Fruit fly (Drosophila melanogaster) whole organism, embryonic: ENCODE data around the gene CG7320.

ENCODE experiments used
- Antp ChIP-seq: fragments of 200-800 bp; sonication (Bioruptor generic); optimal IDR thresholded peaks from 3 replicates; lab custom pipeline; 2016; ENCODE audit warnings: missing biosample characterization, missing genetic modification characterization
- CG11695 ChIP-seq: fragments of 200-800 bp; sonication (Bioruptor generic); IDR thresholded peaks from 3 replicates; pipeline ENCODE4 v1.3.6; 2022; ENCODE audit warnings: missing biosample characterization, missing genetic modification characterization
- CG12219 ChIP-seq: fragments of 200-800 bp; sonication (Bioruptor generic); optimal IDR thresholded peaks from 3 replicates; lab custom pipeline; 2018; ENCODE audit warnings: missing biosample characterization, mild to moderate bottlenecking, missing genetic modification characterization
- CG12744 ChIP-seq: fragments of 200-800 bp; sonication (Bioruptor generic); optimal IDR thresholded peaks from 2 replicates; lab custom pipeline; 2016; ENCODE audit warnings: missing biosample characterization, missing genetic modification characterization
- CG13894 ChIP-seq: fragments of 200-800 bp; sonication (Bioruptor generic); optimal IDR thresholded peaks from 3 replicates; lab custom pipeline; 2018; ENCODE audit warnings: missing biosample characterization, mild to moderate bottlenecking, missing genetic modification characterization, moderate library complexity
- CG14050 ChIP-seq: fragments of 200-800 bp; sonication (Bioruptor generic); IDR thresholded peaks from 3 replicates; pipeline ENCODE4 v1.3.6; 2022; ENCODE audit warnings: missing biosample characterization, missing genetic modification characterization
- CG14710 ChIP-seq: fragments of 200-800 bp; sonication (Bioruptor generic); optimal IDR thresholded peaks from 3 replicates; lab custom pipeline; 2019; ENCODE audit warnings: missing biosample characterization, mild to moderate bottlenecking, missing genetic modification characterization, moderate library complexity
- CG15479 ChIP-seq: fragments of 200-800 bp; sonication (Bioruptor generic); optimal IDR thresholded peaks from 3 replicates; lab custom pipeline; 2019; ENCODE audit warnings: missing biosample characterization, mild to moderate bottlenecking, missing genetic modification characterization, moderate library complexity
- CG15601 ChIP-seq: fragments of 200-800 bp; sonication (Bioruptor generic); optimal IDR thresholded peaks from 3 replicates; lab custom pipeline; 2019; ENCODE audit warnings: missing biosample characterization, mild to moderate bottlenecking, missing genetic modification characterization, moderate library complexity
- CG1603 ChIP-seq: fragments of 200-800 bp; sonication (Bioruptor generic); optimal IDR thresholded peaks from 2 replicates; lab custom pipeline; 2019; ENCODE audit warnings: missing biosample characterization, mild to moderate bottlenecking, missing genetic modification characterization, moderate library complexity
- CG18476 ChIP-seq: fragments of 200-800 bp; sonication (Bioruptor generic); optimal IDR thresholded peaks from 2 replicates; lab custom pipeline; 2016; ENCODE audit warnings: missing biosample characterization, mild to moderate bottlenecking, missing genetic modification characterization
- CG33213 ChIP-seq: fragments of 200-800 bp; sonication (Bioruptor generic); optimal IDR thresholded peaks from 3 replicates; lab custom pipeline; 2016; ENCODE audit warnings: missing biosample characterization, missing genetic modification characterization
- CG4282 ChIP-seq: fragments of 200-800 bp; sonication (Bioruptor generic); optimal IDR thresholded peaks from 2 replicates; lab custom pipeline; 2016; ENCODE audit warnings: missing biosample characterization, missing genetic modification characterization
- CG9215 ChIP-seq: fragments of 200-800 bp; sonication (Bioruptor generic); IDR thresholded peaks from 2 replicates; pipeline ENCODE4 v1.3.6; 2022; ENCODE audit warnings: missing biosample characterization, missing genetic modification characterization
- CG9437 ChIP-seq: fragments of 200-800 bp; sonication (Bioruptor generic); optimal IDR thresholded peaks from 2 replicates; lab custom pipeline; 2018; ENCODE audit warnings: missing biosample characterization, mild to moderate bottlenecking, missing genetic modification characterization
- CG9932 ChIP-seq: fragments of 200-800 bp; sonication (Bioruptor generic); IDR thresholded peaks from 2 replicates; pipeline ENCODE4 v1.3.6; 2022; ENCODE audit warnings: missing biosample characterization, missing genetic modification characterization
- D ChIP-seq, 2 experiments: fragments of 200-800 bp in 1 of 2; fragments of >200 bp in 1 of 2; sonication (Bioruptor generic) in 1 of 2; optimal IDR thresholded peaks; 2 replicates in 1 of 2; 3 replicates in 1 of 2; lab custom pipeline; 2017; ENCODE audit warnings: mild to moderate bottlenecking in 1 of 2, missing biosample characterization in 1 of 2, missing genetic modification characterization in 1 of 2, missing genetic modification reagents in 1 of 2
- Dbx ChIP-seq: fragments of 200-800 bp; sonication (Bioruptor generic); IDR thresholded peaks from 3 replicates; pipeline ENCODE4 v1.3.6; 2022; ENCODE audit warnings: missing biosample characterization, missing genetic modification characterization
- Dek ChIP-seq: fragments of 200-800 bp; sonication (Bioruptor generic); optimal IDR thresholded peaks from 3 replicates; lab custom pipeline; 2019; ENCODE audit warnings: missing biosample characterization, mild to moderate bottlenecking, missing genetic modification characterization, moderate library complexity
- Doc2 ChIP-seq: fragments of 200-800 bp; sonication (Bioruptor generic); IDR thresholded peaks from 2 replicates; pipeline ENCODE4 v1.3.6; 2022; ENCODE audit warnings: missing biosample characterization, missing genetic modification characterization
- E2f2 ChIP-seq: fragments of 200-800 bp; sonication (Bioruptor generic); IDR thresholded peaks from 2 replicates; pipeline ENCODE4 v1.3.6; 2022; ENCODE audit warnings: missing biosample characterization, missing genetic modification characterization
- HLH4C ChIP-seq: fragments of 200-800 bp; sonication (Bioruptor generic); IDR thresholded peaks from 3 replicates; pipeline ENCODE4 v1.3.6; 2022; ENCODE audit warnings: missing biosample characterization, missing genetic modification characterization; ENCODE audit not compliant: partially characterized antibody
- HLHmδ ChIP-seq: fragments of 200-800 bp; sonication (Bioruptor generic); optimal IDR thresholded peaks from 2 replicates; lab custom pipeline; 2018; ENCODE audit warnings: missing biosample characterization, mild to moderate bottlenecking, missing genetic modification characterization, moderate library complexity
- Hr51 ChIP-seq, 2 experiments: fragments of 200-800 bp; sonication (Bioruptor generic); optimal IDR thresholded peaks; 2 replicates in 1 of 2; 3 replicates in 1 of 2; lab custom pipeline; 2016 to 2018; ENCODE audit warnings: missing biosample characterization in 2 of 2, missing genetic modification characterization in 2 of 2, mild to moderate bottlenecking in 1 of 2, moderate library complexity in 1 of 2
- Mes4 ChIP-seq: fragments of 200-800 bp; sonication (Bioruptor generic); optimal IDR thresholded peaks from 2 replicates; lab custom pipeline; 2016; ENCODE audit warnings: missing biosample characterization, missing genetic modification characterization
- Ravus ChIP-seq: fragments of 200-800 bp; sonication (Bioruptor generic); IDR thresholded peaks from 2 replicates; pipeline ENCODE4 v1.3.6; 2022; ENCODE audit warnings: missing biosample characterization, missing genetic modification characterization
- Sin3A ChIP-seq: fragments of >200 bp; optimal IDR thresholded peaks from 2 replicates; lab custom pipeline; 2018
- Six4 ChIP-seq: fragments of 200-800 bp; sonication (Bioruptor generic); optimal IDR thresholded peaks from 2 replicates; lab custom pipeline; 2016; ENCODE audit warnings: missing biosample characterization, missing genetic modification characterization
- Sry-β ChIP-seq: fragments of 200-800 bp; sonication (Bioruptor generic); optimal IDR thresholded peaks from 2 replicates; lab custom pipeline; 2018; ENCODE audit warnings: missing biosample characterization, mild to moderate bottlenecking, missing genetic modification characterization, moderate library complexity
- TFAM ChIP-seq: fragments of 200-800 bp; sonication (Bioruptor generic); optimal IDR thresholded peaks from 2 replicates; lab custom pipeline; 2017; ENCODE audit warnings: missing biosample characterization, missing genetic modification characterization, inconsistent platforms
- ac ChIP-seq: fragments of 200-800 bp; sonication (Bioruptor generic); optimal IDR thresholded peaks from 3 replicates; lab custom pipeline; 2017; ENCODE audit warnings: missing biosample characterization, mild to moderate bottlenecking, missing genetic modification characterization
- bowl ChIP-seq: fragments of 200-800 bp; sonication (Bioruptor generic); IDR thresholded peaks from 2 replicates; pipeline ENCODE4 v1.3.6; 2022; ENCODE audit warnings: missing biosample characterization, missing genetic modification characterization
- bsh ChIP-seq, 2 experiments: fragments of 200-800 bp; sonication (Bioruptor generic); optimal IDR thresholded peaks; 2 replicates each; lab custom pipeline; 2017 to 2018; ENCODE audit warnings: mild to moderate bottlenecking in 2 of 2, missing biosample characterization in 2 of 2, missing genetic modification characterization in 2 of 2, moderate library complexity in 1 of 2
- cg ChIP-seq: fragments of 200-800 bp; sonication (Bioruptor generic); optimal IDR thresholded peaks from 3 replicates; lab custom pipeline; 2019; ENCODE audit warnings: missing biosample characterization, mild to moderate bottlenecking, missing genetic modification characterization, moderate library complexity
- chm ChIP-seq: fragments of 200-800 bp; sonication (Bioruptor generic); IDR thresholded peaks from 2 replicates; pipeline ENCODE4 v1.3.6; 2022; ENCODE audit warnings: missing biosample characterization, missing genetic modification characterization
- exex ChIP-seq: fragments of 200-800 bp; sonication (Bioruptor generic); optimal IDR thresholded peaks from 4 replicates; lab custom pipeline; 2018; ENCODE audit warnings: missing biosample characterization, mild to moderate bottlenecking, missing genetic modification characterization, moderate library complexity
- fd102C ChIP-seq: fragments of 200-800 bp; sonication (Bioruptor generic); optimal IDR thresholded peaks from 2 replicates; lab custom pipeline; 2018; ENCODE audit warnings: missing biosample characterization, mild to moderate bottlenecking, missing genetic modification characterization, moderate library complexity
- fru ChIP-seq: fragments of >200 bp; optimal IDR thresholded peaks from 2 replicates; lab custom pipeline; 2017
- ham ChIP-seq: fragments of 200-800 bp; sonication (Bioruptor generic); IDR thresholded peaks from 2 replicates; pipeline ENCODE4 v1.3.6; 2022; ENCODE audit warnings: missing biosample characterization, missing genetic modification characterization
- ind ChIP-seq: fragments of 200-800 bp; sonication (Bioruptor generic); optimal IDR thresholded peaks from 3 replicates; lab custom pipeline; 2016; ENCODE audit warnings: missing biosample characterization, missing genetic modification characterization
- jigr1 ChIP-seq: fragments of 200-800 bp; sonication (Bioruptor generic); IDR thresholded peaks from 3 replicates; pipeline ENCODE4 v1.3.6; 2022; ENCODE audit warnings: missing biosample characterization, missing genetic modification characterization
- nerfin-2 ChIP-seq: fragments of 200-800 bp; sonication (Bioruptor generic); IDR thresholded peaks from 2 replicates; pipeline ENCODE4 v1.3.6; 2022; ENCODE audit warnings: missing biosample characterization, missing genetic modification characterization; ENCODE audit not compliant: partially characterized antibody
- org-1 ChIP-seq: fragments of 200-800 bp; sonication (Bioruptor generic); optimal IDR thresholded peaks from 2 replicates; lab custom pipeline; 2017; ENCODE audit warnings: missing biosample characterization, missing genetic modification characterization
- pho ChIP-seq: fragments of 200-800 bp; sonication (Bioruptor generic); optimal IDR thresholded peaks from 2 replicates; lab custom pipeline; 2016; ENCODE audit warnings: missing biosample characterization, missing genetic modification characterization
- prd ChIP-seq, 3 experiments: fragments of >200 bp in 2 of 3; fragments of 200-800 bp in 1 of 3; sonication (Bioruptor generic) in 1 of 3; optimal IDR thresholded peaks in 2 of 3; IDR thresholded peaks in 1 of 3; 2 replicates in 2 of 3; 3 replicates in 1 of 3; pipeline versions ENCODE4 v1.3.6 to Lab custom; 2017 to 2022; ENCODE audit warnings: missing biosample characterization in 1 of 3, missing genetic modification characterization in 1 of 3
- psq ChIP-seq: fragments of 200-800 bp; sonication (Bioruptor generic); optimal IDR thresholded peaks from 2 replicates; lab custom pipeline; 2017; ENCODE audit warnings: missing biosample characterization, missing genetic modification characterization
- sens ChIP-seq: fragments of 200-800 bp; sonication (Bioruptor generic); peaks from one replicate; lab custom pipeline; 2016; ENCODE audit warnings: missing biosample characterization, missing genetic modification characterization
- sens-2 ChIP-seq: fragments of 200-800 bp; sonication (Bioruptor generic); IDR thresholded peaks from 2 replicates; pipeline ENCODE4 v1.3.6; 2022; ENCODE audit warnings: missing biosample characterization, missing genetic modification characterization
- yki ChIP-seq: fragments of >200 bp; optimal IDR thresholded peaks from 3 replicates; lab custom pipeline; 2018

Gene CG7320

DNA sequence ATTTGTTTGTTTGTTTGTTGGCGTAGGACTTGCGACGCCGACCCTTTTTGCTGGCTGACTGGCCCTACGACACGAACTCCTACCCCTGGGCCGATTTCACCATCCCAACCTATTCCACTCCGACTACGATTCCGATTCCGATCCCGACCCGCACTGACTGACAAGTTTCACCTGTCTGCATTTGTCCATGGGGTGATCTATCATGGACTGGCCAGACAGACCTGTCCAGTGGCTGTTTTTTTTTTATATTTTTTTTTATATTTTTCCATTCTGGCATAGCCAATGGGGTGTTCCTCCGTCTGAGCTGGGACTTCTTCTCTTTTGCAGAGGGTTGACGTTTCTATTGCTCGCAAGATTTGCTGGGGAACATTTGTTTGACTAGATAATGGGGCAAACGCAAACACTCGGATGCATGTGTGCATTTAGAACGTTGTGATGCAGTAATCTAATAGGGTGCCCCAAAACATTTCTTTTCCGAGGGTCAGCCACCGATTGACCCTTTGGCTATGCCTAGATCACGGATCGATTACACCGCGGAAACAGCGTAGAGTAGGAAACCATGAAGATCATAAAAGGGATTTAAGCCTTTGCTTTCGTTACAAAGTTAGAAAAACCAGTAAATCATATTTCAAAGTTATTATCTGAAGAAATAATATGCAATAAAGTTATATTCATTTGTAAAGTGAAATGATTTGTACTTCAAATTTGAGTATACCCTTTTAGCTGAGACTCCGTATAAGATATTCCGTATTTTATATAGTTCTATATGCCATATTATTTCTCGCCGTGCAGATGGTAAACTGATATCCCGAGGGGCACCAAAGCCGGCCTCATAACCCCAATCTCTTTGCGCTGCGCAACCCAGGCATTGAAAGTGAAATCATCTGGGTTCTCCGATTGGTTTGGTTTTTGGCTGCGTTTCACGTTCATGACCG lies 24.4 kb downstream of the CG7320 start (continued):
- TF ChIP-seq Ravus (GFP tag; lab: Robert Waterston, UW) (no peak), fru (lab: Kevin White, UChicago) (no peak), CG4282 (GFP tag; lab: Kevin White, UChicago) (no peak), Hr51 (GFP tag; optimal IDR thresholded peaks at IDR 0.05; lab: Kevin White, UChicago) (peak in 1 of 2 experiments; percentile 35), org-1 (peak; percentile 68), CG18476 (GFP tag; lab: Kevin White, UChicago) (no peak), CG15479 (GFP tag; lab: Kevin White, UChicago) (no peak), sens (peak; percentile 87), Sin3A (lab: Kevin White, UChicago) (no peak), ind (no peak), TFAM (no peak), fd102C (no peak), Dbx (no peak), ac (GFP tag; lab: Kevin White, UChicago) (peak; percentile 55), Mes4 (GFP tag; lab: Kevin White, UChicago) (no peak), HLHmδ (GFP tag; lab: Kevin White, UChicago) (peak; percentile 25), HLH4C (GFP tag; lab: Robert Waterston, UW) (no peak), CG1603 (tag; lab: Kevin White, UChicago) (peak; percentile 77), CG11695 (GFP tag; lab: Robert Waterston, UW) (no peak), exex (no peak), Doc2 (no peak), CG9437 (peak; percentile 14), CG14050 (GFP tag; lab: Robert Waterston, UW) (no peak), CG15601 (tag; lab: Kevin White, UChicago) (peak; percentile 67), E2f2 (GFP tag; lab: Robert Waterston, UW) (no peak), jigr1 (no peak), CG13894 (tag; lab: Kevin White, UChicago) (no peak), prd (optimal IDR thresholded peaks at IDR 0.05; lab: Kevin White, UChicago) (no peak), prd (GFP tag; IDR thresholded peaks at IDR 0.05; lab: Robert Waterston, UW) (peak; percentile 58; the same call in 2 of the 3 replicates), Dek (no peak), yki (no peak), bsh (GFP tag; optimal IDR thresholded peaks at IDR 0.05; lab: Kevin White, UChicago) (peak in 1 of 2 experiments; percentile 87), nerfin-2 (GFP tag; lab: Robert Waterston, UW) (no peak), CG14710 (tag; lab: Kevin White, UChicago) (peak; percentile 77), bowl (GFP tag; lab: Robert Waterston, UW) (no peak), Six4 (peak; percentile 33), CG12219 (GFP tag; lab: Kevin White, UChicago) (peak; percentile 31), pho (GFP tag; lab: Kevin White, UChicago) (no peak), D (optimal IDR thresholded peaks at IDR 0.05; lab: Kevin White, UChicago) (no peak), D (GFP tag; optimal IDR thresholded peaks at IDR 0.05; lab: Kevin White, UChicago) (peak; percentile 75), Sry-β (GFP tag; lab: Kevin White, UChicago) (no peak), sens-2 (GFP tag; lab: Robert Waterston, UW) (0 out of 2 replicates have a peak, but pooled peaks have one; percentile 22), cg (GFP tag; lab: Kevin White, UChicago) (no peak), CG33213 (no peak), Antp (GFP tag; lab: Kevin White, UChicago) (no peak), ham (no peak), chm (GFP tag; lab: Robert Waterston, UW) (no peak), CG9932 (GFP tag; lab: Robert Waterston, UW) (no peak), CG12744 (no peak), psq (GFP tag; lab: Kevin White, UChicago) (no peak), CG9215 (GFP tag; lab: Robert Waterston, UW) (no peak)
